Worm (Caenorhabditis elegans) whole organism, L2 larva: ENCODE data around the gene F22E12.3.

Experiments
- C34F6.9 ChIP-seq: fragments of 150-350 bp; optimal IDR thresholded peaks from 2 replicates; lab custom pipeline; 2014; ENCODE audit warnings: missing biosample characterization, missing genetic modification characterization
- R02D3.7 ChIP-seq: fragments of 150-350 bp; optimal IDR thresholded peaks from 2 replicates; lab custom pipeline; 2014; ENCODE audit warnings: missing biosample characterization, missing genetic modification characterization
- ZK546.5 ChIP-seq: sonication (generic microtip); optimal IDR thresholded peaks from 2 replicates; lab custom pipeline; 2017; ENCODE audit warnings: missing biosample characterization, missing genetic modification characterization
- alr-1 ChIP-seq: fragments of 150-350 bp; optimal IDR thresholded peaks from 2 replicates; lab custom pipeline; 2014; ENCODE audit warnings: missing biosample characterization, missing genetic modification characterization
- ama-1 ChIP-seq: fragments of 150-350 bp; optimal IDR thresholded peaks from 2 replicates; lab custom pipeline; 2018; ENCODE audit warnings: inconsistent platforms
- blmp-1 ChIP-seq: sonication (generic microtip); optimal IDR thresholded peaks from 2 replicates; lab custom pipeline; 2017; ENCODE audit warnings: missing genetic modification characterization, mild to moderate bottlenecking, missing compliant biosample characterization, antibody characterized with exemption, moderate library complexity; ENCODE audit not compliant: insufficient read depth
- ceh-16 ChIP-seq: fragments of 150-350 bp; optimal IDR thresholded peaks from 2 replicates; lab custom pipeline; 2014; ENCODE audit warnings: missing biosample characterization, missing genetic modification characterization
- ceh-82 ChIP-seq: fragments of 150-350 bp; optimal IDR thresholded peaks from 2 replicates; lab custom pipeline; 2014; ENCODE audit warnings: missing biosample characterization, missing genetic modification characterization
- crh-2 ChIP-seq: sonication (generic microtip); optimal IDR thresholded peaks from 2 replicates; lab custom pipeline; 2017; ENCODE audit warnings: missing biosample characterization, missing genetic modification characterization
- egl-27 ChIP-seq: sonication (generic microtip); optimal IDR thresholded peaks from 3 replicates; lab custom pipeline; 2017; ENCODE audit warnings: missing biosample characterization, missing genetic modification reagents, missing genetic modification characterization
- elt-3 ChIP-seq: sonication (generic microtip); optimal IDR thresholded peaks from 2 replicates; lab custom pipeline; 2017; ENCODE audit warnings: missing biosample characterization, missing genetic modification characterization
- fos-1 ChIP-seq: fragments of 150-350 bp; optimal IDR thresholded peaks from 2 replicates; lab custom pipeline; 2014; ENCODE audit warnings: missing biosample characterization, missing genetic modification characterization
- gmeb-1 ChIP-seq: fragments of 150-350 bp; optimal IDR thresholded peaks from 2 replicates; lab custom pipeline; 2014; ENCODE audit warnings: missing biosample characterization, missing genetic modification characterization
- lin-11 ChIP-seq: fragments of 150-350 bp; sonication (generic microtip); optimal IDR thresholded peaks from 2 replicates; lab custom pipeline; 2014; ENCODE audit warnings: missing biosample characterization, missing genetic modification characterization, inconsistent platforms, mixed read lengths
- lsy-2 ChIP-seq, 2 experiments: fragments of 150-350 bp in 1 of 2; sonication (generic microtip) in 1 of 2; optimal IDR thresholded peaks; 2 replicates each; lab custom pipeline; 2014 to 2017; ENCODE audit warnings: missing biosample characterization in 2 of 2, missing genetic modification characterization in 2 of 2
- mab-5 ChIP-seq: fragments of 150-350 bp; optimal IDR thresholded peaks from 2 replicates; lab custom pipeline; 2014; ENCODE audit warnings: missing biosample characterization, missing genetic modification characterization
- nhr-10 ChIP-seq: sonication (generic microtip); optimal IDR thresholded peaks from 2 replicates; lab custom pipeline; 2017; ENCODE audit warnings: missing biosample characterization, missing genetic modification characterization
- nhr-11 ChIP-seq: fragments of 150-350 bp; optimal IDR thresholded peaks from 2 replicates; lab custom pipeline; 2014; ENCODE audit warnings: missing biosample characterization, missing genetic modification characterization
- nhr-12 ChIP-seq: fragments of 150-350 bp; optimal IDR thresholded peaks from 2 replicates; lab custom pipeline; 2014; ENCODE audit warnings: missing biosample characterization, missing genetic modification characterization
- nhr-129 ChIP-seq: fragments of 150-350 bp; optimal IDR thresholded peaks from 2 replicates; lab custom pipeline; 2014; ENCODE audit warnings: missing biosample characterization, missing genetic modification characterization
- nhr-21 ChIP-seq: fragments of 150-350 bp; optimal IDR thresholded peaks from 2 replicates; lab custom pipeline; 2014; ENCODE audit warnings: missing biosample characterization, missing genetic modification characterization
- nhr-237 ChIP-seq: fragments of 150-350 bp; optimal IDR thresholded peaks from 2 replicates; lab custom pipeline; 2014; ENCODE audit warnings: missing biosample characterization, missing genetic modification characterization
- nhr-25 ChIP-seq: fragments of 150-350 bp; sonication (generic microtip); optimal IDR thresholded peaks from 3 replicates; lab custom pipeline; 2014; ENCODE audit warnings: missing biosample characterization, missing genetic modification characterization
- nhr-6 ChIP-seq: fragments of 150-350 bp; optimal IDR thresholded peaks from 2 replicates; lab custom pipeline; 2014; ENCODE audit warnings: missing biosample characterization, missing genetic modification characterization
- skn-1 ChIP-seq: sonication (generic microtip); optimal IDR thresholded peaks from 2 replicates; lab custom pipeline; 2017; ENCODE audit warnings: missing biosample characterization, missing genetic modification characterization
- sma-3 ChIP-seq: sonication (generic microtip); optimal IDR thresholded peaks from 2 replicates; lab custom pipeline; 2016; ENCODE audit warnings: missing genetic modification reagents, missing genetic modification characterization, missing compliant biosample characterization
- sma-9 ChIP-seq, 2 experiments: fragments of 150-350 bp in 1 of 2; sonication (generic microtip) in 1 of 2; optimal IDR thresholded peaks; 2 replicates each; lab custom pipeline; 2014 to 2016; ENCODE audit warnings: missing genetic modification characterization in 2 of 2, mild to moderate bottlenecking in 1 of 2, missing biosample characterization in 1 of 2, missing compliant biosample characterization in 1 of 2, missing genetic modification reagents in 1 of 2, moderate library complexity in 1 of 2
- snpc-4 ChIP-seq: fragments of 150-350 bp; optimal IDR thresholded peaks from 2 replicates; lab custom pipeline; 2014; ENCODE audit warnings: missing biosample characterization, missing genetic modification characterization
- unc-39 ChIP-seq: fragments of 150-350 bp; optimal IDR thresholded peaks from 2 replicates; lab custom pipeline; 2014; ENCODE audit warnings: missing biosample characterization, missing genetic modification characterization
- unc-55 ChIP-seq: fragments of 150-350 bp; sonication (generic microtip); optimal IDR thresholded peaks from 3 replicates; lab custom pipeline; 2014; ENCODE audit warnings: missing biosample characterization, missing genetic modification reagents, missing genetic modification characterization
- zag-1 ChIP-seq: fragments of 150-350 bp; optimal IDR thresholded peaks from 2 replicates; lab custom pipeline; 2014; ENCODE audit warnings: missing biosample characterization, missing genetic modification characterization
- ztf-1 ChIP-seq: fragments of 200-800 bp; sonication (Bioruptor generic); conservative IDR thresholded peaks from 2 replicates; pipeline ENCODE4 v1.3.6; 2022; ENCODE audit warnings: missing genetic modification characterization, missing compliant biosample characterization
- ztf-11 ChIP-seq: sonication (generic microtip); optimal IDR thresholded peaks from 2 replicates; lab custom pipeline; 2017; ENCODE audit warnings: missing biosample characterization, missing genetic modification characterization
- ztf-4 ChIP-seq: fragments of 150-350 bp; optimal IDR thresholded peaks from 2 replicates; lab custom pipeline; 2014; ENCODE audit warnings: missing biosample characterization, missing genetic modification characterization

Gene F22E12.3

ce11 chrV:10464746-10465145 lies 1.6 kb upstream of the F22E12.3 start:
- TF ChIP-seq ceh-16 (no peak), lsy-2 (tag; optimal IDR thresholded peaks at IDR 0.05; lab: Kevin White, UChicago) (peak in 1 of 2 experiments; percentile 41), nhr-11 (tag; lab: Kevin White, UChicago) (no peak), nhr-25 (tag; lab: Kevin White, UChicago) (peak; percentile 0), lin-11 (tag; lab: Kevin White, UChicago) (no peak), nhr-21 (tag; lab: Kevin White, UChicago) (no peak), C34F6.9 (tag; lab: Kevin White, UChicago) (peak; percentile 50), nhr-129 (tag; lab: Kevin White, UChicago) (peak; percentile 19), crh-2 (tag; lab: Kevin White, UChicago) (peak; percentile 19), zag-1 (no peak)
- TF ChIP-seq, all 48 proteins: peak for 5

- TF ChIP-seq mab-5 (tag; lab: Kevin White, UChicago) (no peak), crh-2 (tag; lab: Kevin White, UChicago) (no peak), nhr-237 (tag; lab: Kevin White, UChicago) (no peak), ZK546.5 (no peak), nhr-6 (tag; lab: Kevin White, UChicago) (no peak), nhr-129 (tag; lab: Kevin White, UChicago) (no peak), nhr-12 (tag; lab: Kevin White, UChicago) (no peak), zag-1 (no peak), alr-1 (tag; lab: Kevin White, UChicago) (no peak), elt-3 (tag; lab: Kevin White, UChicago) (no peak), C34F6.9 (tag; lab: Kevin White, UChicago) (no peak), snpc-4 (tag; lab: Kevin White, UChicago) (no peak)
- TF ChIP-seq, all 48 proteins: peak for 0
Measured at ce11 chrV:10464160-10464559, 984 bp upstream of the F22E12.3 start.

- TF ChIP-seq nhr-25 (tag; lab: Kevin White, UChicago) (peak; percentile 9), nhr-21 (tag; lab: Kevin White, UChicago) (no peak)
Measured at ce11 chrV:10462066-10462465, 1.1 kb downstream of the F22E12.3 start, which contains the start of gene chw-1. Gene chw-1 (plus strand): TSS chrV:10462282.

ce11 chrV:10460685-10461084 lies 2.5 kb downstream of the F22E12.3 start:
- TF ChIP-seq sma-3 (GFP tag; lab: Kevin White, UChicago) (peak; percentile 10), nhr-21 (tag; lab: Kevin White, UChicago) (peak; percentile 25), sma-9 (GFP tag; optimal IDR thresholded peaks at IDR 0.05; lab: Kevin White, UChicago) (peak; percentile 17), sma-9 (tag; optimal IDR thresholded peaks at IDR 0.05; lab: Kevin White, UChicago) (no peak), unc-55 (GFP tag; lab: Kevin White, UChicago) (no peak), nhr-6 (tag; lab: Kevin White, UChicago) (no peak), fos-1 (tag; lab: Kevin White, UChicago) (peak; percentile 2)

- TF ChIP-seq elt-3 (tag; lab: Kevin White, UChicago) (no peak), nhr-10 (tag; lab: Kevin White, UChicago) (no peak), crh-2 (tag; lab: Kevin White, UChicago) (no peak), nhr-25 (tag; lab: Kevin White, UChicago) (no peak), R02D3.7 (tag; lab: Kevin White, UChicago) (no peak), ceh-82 (tag; lab: Kevin White, UChicago) (no peak), ztf-1 (GFP tag; lab: Robert Waterston, UW) (no peak), nhr-11 (tag; lab: Kevin White, UChicago) (no peak), ztf-11 (tag; lab: Kevin White, UChicago) (no peak), unc-39 (tag; lab: Kevin White, UChicago) (no peak), zag-1 (no peak), blmp-1 (tag; lab: Kevin White, UChicago) (no peak), gmeb-1 (tag; lab: Kevin White, UChicago) (no peak), ztf-4 (no peak), C34F6.9 (tag; lab: Kevin White, UChicago) (no peak), ama-1 (lab: Kevin White, UChicago) (no peak), egl-27 (no peak), lin-11 (tag; lab: Kevin White, UChicago) (no peak), sma-3 (GFP tag; lab: Kevin White, UChicago) (no peak), skn-1 (tag; lab: Kevin White, UChicago) (no peak)
Measured at ce11 chrV:10457247-10457646, 5.9 kb downstream of the F22E12.3 start, which contains the start of gene F22E12.1. Gene F22E12.1 (minus strand): TSS chrV:10457347.
